Worm (Caenorhabditis elegans) whole organism, young adult: ENCODE results near the gene C39B10.3.

Experiments used
- B0261.1 ChIP-seq: sonication (generic microtip); optimal IDR thresholded peaks from 2 replicates; lab custom pipeline; 2016; ENCODE audit warnings: mild to moderate bottlenecking, missing genetic modification characterization, moderate library complexity, missing compliant biosample characterization
- C17E4.6 ChIP-seq: fragments of 200-800 bp; sonication (Bioruptor generic); IDR thresholded peaks from 2 replicates; pipeline ENCODE4 v1.3.6; 2022; ENCODE audit warnings: missing genetic modification reagents, missing genetic modification characterization, missing compliant biosample characterization
- F22D6.2 ChIP-seq: sonication (generic microtip); optimal IDR thresholded peaks from 2 replicates; lab custom pipeline; 2016; ENCODE audit warnings: mild to moderate bottlenecking, missing genetic modification characterization, missing compliant biosample characterization
- F33H1.4 ChIP-seq: fragments of 200-800 bp; sonication (Bioruptor generic); IDR thresholded peaks from 2 replicates; pipeline ENCODE4 v1.3.6; 2022; ENCODE audit warnings: missing genetic modification reagents, missing genetic modification characterization, missing compliant biosample characterization
- F39B2.1 ChIP-seq: fragments of 200-800 bp; sonication (Bioruptor generic); IDR thresholded peaks from 2 replicates; pipeline ENCODE4 v1.3.6; 2022; ENCODE audit warnings: missing genetic modification reagents, missing genetic modification characterization, missing compliant biosample characterization
- F52B5.7 ChIP-seq: sonication (generic microtip); optimal IDR thresholded peaks from 2 replicates; lab custom pipeline; 2016; ENCODE audit warnings: mild to moderate bottlenecking, missing genetic modification characterization, missing compliant biosample characterization
- F57C9.4 ChIP-seq: sonication (generic microtip); optimal IDR thresholded peaks from 2 replicates; lab custom pipeline; 2017; ENCODE audit warnings: mild to moderate bottlenecking, missing genetic modification characterization, missing compliant biosample characterization
- K11D2.4 ChIP-seq: fragments of 200-800 bp; sonication (Bioruptor generic); IDR thresholded peaks from 2 replicates; pipeline ENCODE4 v1.3.6; 2022; ENCODE audit warnings: missing genetic modification reagents, missing genetic modification characterization, missing compliant biosample characterization
- T07F8.4 ChIP-seq: sonication (generic microtip); optimal IDR thresholded peaks from 2 replicates; lab custom pipeline; 2016; ENCODE audit warnings: mild to moderate bottlenecking, missing genetic modification characterization, moderate library complexity, missing compliant biosample characterization
- T26A5.8 ChIP-seq: sonication (generic microtip); optimal IDR thresholded peaks from 2 replicates; lab custom pipeline; 2016; ENCODE audit warnings: missing genetic modification characterization, missing compliant biosample characterization
- Y53F4B.3 ChIP-seq: fragments of 200-800 bp; sonication (Bioruptor generic); IDR thresholded peaks from 2 replicates; pipeline ENCODE4 v1.3.6; 2022; ENCODE audit warnings: missing genetic modification reagents, missing genetic modification characterization, missing compliant biosample characterization
- Y53G8AR.9 ChIP-seq: fragments of 200-800 bp; sonication (Bioruptor generic); conservative IDR thresholded peaks from 2 replicates; pipeline ENCODE4 v1.3.6; 2022; ENCODE audit warnings: missing genetic modification reagents, missing genetic modification characterization, missing compliant biosample characterization
- aptf-2 ChIP-seq: fragments of 200-800 bp; sonication (Bioruptor generic); conservative IDR thresholded peaks from 2 replicates; pipeline ENCODE4 v1.3.6; 2022; ENCODE audit warnings: missing genetic modification reagents, missing genetic modification characterization, missing compliant biosample characterization
- aptf-3 ChIP-seq: fragments of 200-800 bp; sonication (Bioruptor generic); IDR thresholded peaks from 2 replicates; pipeline ENCODE4 v1.3.6; 2022; ENCODE audit warnings: missing genetic modification characterization, missing compliant biosample characterization
- attf-3 ChIP-seq: fragments of 200-800 bp; sonication (Bioruptor generic); conservative IDR thresholded peaks from 2 replicates; pipeline ENCODE4 v1.3.6; 2022; ENCODE audit warnings: missing genetic modification reagents, missing genetic modification characterization, missing compliant biosample characterization
- attf-6 ChIP-seq: fragments of 200-800 bp; sonication (Bioruptor generic); IDR thresholded peaks from 2 replicates; pipeline ENCODE4 v1.3.6; 2022; ENCODE audit warnings: missing genetic modification reagents, missing genetic modification characterization, missing compliant biosample characterization
- bed-1 ChIP-seq: fragments of 200-800 bp; sonication (Bioruptor generic); IDR thresholded peaks from 2 replicates; pipeline ENCODE4 v1.3.6; 2022; ENCODE audit warnings: missing genetic modification reagents, missing genetic modification characterization, missing compliant biosample characterization
- bed-2 ChIP-seq: fragments of 200-800 bp; sonication (Bioruptor generic); IDR thresholded peaks from 2 replicates; pipeline ENCODE4 v1.3.6; 2022; ENCODE audit warnings: missing genetic modification reagents, missing genetic modification characterization, missing compliant biosample characterization
- ccch-3 ChIP-seq: fragments of 200-800 bp; sonication (Bioruptor generic); optimal IDR thresholded peaks from 2 replicates; lab custom pipeline; 2018; ENCODE audit warnings: mild to moderate bottlenecking, missing genetic modification characterization, missing compliant biosample characterization
- cebp-2 ChIP-seq: fragments of 200-800 bp; sonication (Bioruptor generic); IDR thresholded peaks from 2 replicates; pipeline ENCODE4 v1.3.6; 2022; ENCODE audit warnings: missing genetic modification characterization, missing compliant biosample characterization
- ceh-27 ChIP-seq: fragments of 200-800 bp; sonication (Bioruptor generic); optimal IDR thresholded peaks from 2 replicates; lab custom pipeline; 2018; ENCODE audit warnings: mild to moderate bottlenecking, missing genetic modification characterization, moderate library complexity, missing compliant biosample characterization
- dpff-1 ChIP-seq: sonication (generic microtip); optimal IDR thresholded peaks from 2 replicates; lab custom pipeline; 2017; ENCODE audit warnings: mild to moderate bottlenecking, missing genetic modification characterization, missing compliant biosample characterization
- dpl-1 ChIP-seq: fragments of 150-350 bp; optimal IDR thresholded peaks from 2 replicates; lab custom pipeline; 2014; ENCODE audit warnings: missing biosample characterization, missing genetic modification reagents, missing genetic modification characterization
- efl-1 ChIP-seq: fragments of 150-350 bp; optimal IDR thresholded peaks from 2 replicates; lab custom pipeline; 2014; ENCODE audit warnings: missing biosample characterization, missing genetic modification reagents, missing genetic modification characterization
- ekl-4 ChIP-seq: fragments of 200-800 bp; sonication (Bioruptor generic); IDR thresholded peaks from 2 replicates; pipeline ENCODE4 v1.3.6; 2022; ENCODE audit warnings: missing genetic modification reagents, missing genetic modification characterization, missing compliant biosample characterization
- fkh-3 ChIP-seq: sonication (generic microtip); optimal IDR thresholded peaks from 2 replicates; lab custom pipeline; 2016; ENCODE audit warnings: mild to moderate bottlenecking, missing genetic modification characterization, missing compliant biosample characterization
- gei-17 ChIP-seq: fragments of 200-800 bp; sonication (Bioruptor generic); optimal IDR thresholded peaks from 2 replicates; lab custom pipeline; 2018; ENCODE audit warnings: mild to moderate bottlenecking, missing genetic modification characterization, missing compliant biosample characterization
- hmg-1.2 ChIP-seq: fragments of 200-800 bp; sonication (Bioruptor generic); IDR thresholded peaks from 2 replicates; pipeline ENCODE4 v1.3.6; 2022; ENCODE audit warnings: missing genetic modification reagents, missing genetic modification characterization, missing compliant biosample characterization
- lag-1 ChIP-seq: fragments of 200-800 bp; sonication (Bioruptor generic); IDR thresholded peaks from 2 replicates; pipeline ENCODE4 v1.3.6; 2022; ENCODE audit warnings: missing genetic modification reagents, missing genetic modification characterization, missing compliant biosample characterization
- let-607 ChIP-seq, 2 experiments: fragments of 200-800 bp in 1 of 2; sonication (Bioruptor generic) in 1 of 2; sonication (generic microtip) in 1 of 2; optimal IDR thresholded peaks; 2 replicates each; lab custom pipeline; 2016 to 2018; ENCODE audit warnings: mild to moderate bottlenecking in 2 of 2, missing compliant biosample characterization in 2 of 2, missing genetic modification characterization in 2 of 2, moderate library complexity in 2 of 2, missing genotype in 1 of 2
- madf-10 ChIP-seq: sonication (generic microtip); optimal IDR thresholded peaks from 2 replicates; lab custom pipeline; 2016; ENCODE audit warnings: mild to moderate bottlenecking, missing genetic modification characterization, missing compliant biosample characterization
- mcd-1 ChIP-seq: fragments of 200-800 bp; sonication (Bioruptor generic); IDR thresholded peaks from 2 replicates; pipeline ENCODE4 v1.3.6; 2022; ENCODE audit warnings: missing genetic modification reagents, missing genetic modification characterization, missing compliant biosample characterization
- mel-28 ChIP-seq: sonication (generic microtip); optimal IDR thresholded peaks from 2 replicates; lab custom pipeline; 2016; ENCODE audit warnings: borderline replicate concordance, mild to moderate bottlenecking, missing genetic modification characterization, missing compliant biosample characterization
- nfya-1 ChIP-seq: sonication (generic microtip); optimal IDR thresholded peaks from 2 replicates; lab custom pipeline; 2017; ENCODE audit warnings: antibody characterized with exemption, missing compliant biosample characterization, missing genetic modification characterization, borderline replicate concordance; ENCODE audit not compliant: insufficient read depth
- nhr-120 ChIP-seq: fragments of 200-800 bp; sonication (Bioruptor generic); IDR thresholded peaks from 2 replicates; pipeline ENCODE4 v1.3.6; 2022; ENCODE audit warnings: missing genetic modification characterization, missing compliant biosample characterization
- nhr-179 ChIP-seq: sonication (generic microtip); optimal IDR thresholded peaks from 2 replicates; lab custom pipeline; 2016; ENCODE audit warnings: mild to moderate bottlenecking, missing genetic modification characterization, missing compliant biosample characterization
- nhr-90 ChIP-seq: sonication (generic microtip); optimal IDR thresholded peaks from 2 replicates; lab custom pipeline; 2016; ENCODE audit warnings: missing genotype, mild to moderate bottlenecking, missing genetic modification characterization, missing compliant biosample characterization
- rpc-1 ChIP-seq, 2 experiments: fragments of 150-350 bp in 1 of 2; sonication (generic microtip) in 1 of 2; optimal IDR thresholded peaks; 2 replicates each; lab custom pipeline; 2014 to 2018; ENCODE audit warnings: missing biosample characterization in 1 of 2, missing genetic modification characterization in 1 of 2, missing genetic modification reagents in 1 of 2, missing genotype in 1 of 2
- snpc-4 ChIP-seq, 5 experiments: fragments of 150-350 bp in 1 of 5; sonication (generic microtip) in 4 of 5; optimal IDR thresholded peaks; 2 replicates each; lab custom pipeline; 2014 to 2018; ENCODE audit warnings: missing genetic modification characterization in 5 of 5, missing biosample characterization in 3 of 5, antibody characterized with exemption in 2 of 5, mild to moderate bottlenecking in 2 of 5, missing compliant biosample characterization in 2 of 5, missing genotype in 2 of 5, moderate library complexity in 2 of 5, missing genetic modification reagents in 1 of 5
- tbp1 ChIP-seq: fragments of 200-800 bp; sonication (Bioruptor generic); optimal IDR thresholded peaks from 2 replicates; lab custom pipeline; 2018; ENCODE audit warnings: mild to moderate bottlenecking, missing genetic modification characterization, missing compliant biosample characterization
- tlf-1 ChIP-seq: fragments of 200-800 bp; sonication (Bioruptor generic); optimal IDR thresholded peaks from 2 replicates; lab custom pipeline; 2018; ENCODE audit warnings: mild to moderate bottlenecking, missing genetic modification characterization, missing compliant biosample characterization
- xnd-1 ChIP-seq: sonication (generic microtip); optimal IDR thresholded peaks from 2 replicates; lab custom pipeline; 2016; ENCODE audit warnings: missing genotype, missing genetic modification reagents, missing genetic modification characterization, missing compliant biosample characterization
- zim-3 ChIP-seq: sonication (generic microtip); optimal IDR thresholded peaks from 2 replicates; lab custom pipeline; 2017; ENCODE audit warnings: mild to moderate bottlenecking, missing genetic modification characterization, moderate library complexity, missing compliant biosample characterization

Gene C39B10.3

DNA sequence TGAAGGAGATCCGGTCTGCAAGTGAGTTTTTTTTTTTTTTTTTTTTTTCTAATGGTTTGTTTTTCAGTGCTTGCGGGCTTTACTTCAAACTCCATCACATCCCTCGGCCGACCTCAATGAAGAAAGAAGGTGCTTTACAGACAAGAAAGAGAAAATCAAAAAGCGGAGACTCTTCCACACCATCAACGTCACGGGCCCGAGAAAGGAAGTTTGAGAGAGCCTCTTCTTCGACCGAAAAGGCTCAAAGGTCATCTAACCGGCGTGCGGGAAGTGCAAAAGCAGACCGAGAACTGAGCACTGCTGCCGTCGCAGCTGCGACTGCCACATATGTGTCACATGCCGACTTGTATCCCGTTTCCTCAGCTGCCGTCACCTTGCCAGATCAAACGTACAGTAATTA, 38.3 kb downstream of the C39B10.3 start:
- TF ChIP-seq bed-1 (no peak), C17E4.6 (GFP tag; lab: Robert Waterston, UW) (no peak), ceh-27 (GFP tag; lab: Kevin White, UChicago) (no peak), F57C9.4 (tag; lab: Kevin White, UChicago) (no peak), B0261.1 (tag; lab: Kevin White, UChicago) (no peak), bed-2 (GFP tag; lab: Robert Waterston, UW) (no peak), let-607 (tag; optimal IDR thresholded peaks at IDR 0.05; lab: Kevin White, UChicago) (no peak), mcd-1 (GFP tag; lab: Robert Waterston, UW) (no peak), K11D2.4 (GFP tag; lab: Robert Waterston, UW) (no peak), aptf-3 (no peak), F52B5.7 (no peak), madf-10 (tag; lab: Kevin White, UChicago) (no peak), F39B2.1 (no peak), tlf-1 (GFP tag; lab: Kevin White, UChicago) (no peak), lag-1 (no peak), dpff-1 (tag; lab: Kevin White, UChicago) (no peak), Y53F4B.3 (GFP tag; lab: Robert Waterston, UW) (no peak), attf-3 (no peak), F22D6.2 (no peak), hmg-1.2 (no peak)
- TF ChIP-seq, all 124 proteins: peak for 0

DNA sequence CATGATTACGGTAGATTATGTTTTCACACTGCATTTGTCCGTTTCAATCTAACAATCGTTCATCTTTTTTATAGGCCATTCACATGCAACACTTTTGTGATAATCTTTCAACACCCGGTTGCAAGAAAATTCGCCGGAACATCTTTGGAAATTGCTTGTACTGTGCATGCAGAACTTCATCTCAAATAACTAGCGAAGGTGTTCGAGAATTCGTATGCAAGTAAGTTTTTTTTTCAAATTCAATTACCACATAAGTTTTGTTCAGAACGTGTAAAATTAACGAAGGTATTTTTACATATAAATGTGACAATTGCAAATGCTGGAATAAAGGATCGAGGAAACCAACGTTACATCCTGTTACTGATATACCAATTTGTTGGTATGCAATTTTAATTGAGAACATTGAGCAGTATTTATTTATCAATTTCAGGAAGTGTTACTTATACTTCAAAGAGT, 41.4 kb downstream of the C39B10.3 start, which contains the start of gene C33D3.3:
C33D3.3 (plus strand) TSS at position 51 of the 456 bp plus-strand sequence.
- TF ChIP-seq gei-17 (GFP tag; lab: Kevin White, UChicago) (no peak), nhr-179 (tag; lab: Kevin White, UChicago) (no peak), dpl-1 (GFP tag; lab: Kevin White, UChicago) (no peak), nhr-90 (no peak)

DNA sequence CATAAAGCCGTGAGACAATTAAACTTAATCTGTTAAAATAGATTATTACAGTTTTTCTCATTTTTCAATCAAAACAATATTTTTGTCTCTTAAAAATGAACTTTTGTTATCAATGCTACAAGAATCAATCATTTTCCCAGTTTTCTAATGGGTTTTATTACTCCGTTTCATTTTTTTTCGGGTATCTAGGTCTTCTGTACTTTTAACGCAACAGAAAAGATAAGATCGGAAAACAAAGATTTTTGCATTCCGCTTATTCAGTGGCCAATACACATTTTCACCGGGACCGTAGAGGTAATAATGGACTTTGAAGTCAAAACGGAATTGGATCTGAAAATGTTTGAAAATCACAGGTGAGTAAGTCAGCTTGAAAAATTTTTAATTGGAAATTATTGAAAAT, 44.8 kb downstream of the C39B10.3 start, which contains the start of gene C33D3.4:
C33D3.4 (plus strand) TSS at position 301 of the 400 bp plus-strand sequence.
- no peak for TF ChIP-seq tlf-1 (GFP tag; lab: Kevin White, UChicago)
- no peak for TF ChIP-seq ccch-3 (GFP tag; lab: Kevin White, UChicago)
- TF ChIP-seq tbp1 (GFP tag; lab: Kevin White, UChicago): no peak
- TF ChIP-seq bed-2 (GFP tag; lab: Robert Waterston, UW): no peak
- no peak for TF ChIP-seq zim-3
- TF ChIP-seq rpc-1 (optimal IDR thresholded peaks at IDR 0.05; lab: Kevin White, UChicago): no peak
- TF ChIP-seq rpc-1 (tag; optimal IDR thresholded peaks at IDR 0.05; lab: Kevin White, UChicago): no peak
- no peak for TF ChIP-seq bed-1
- TF ChIP-seq nhr-179 (tag; lab: Kevin White, UChicago): no peak
- TF ChIP-seq C17E4.6 (GFP tag; lab: Robert Waterston, UW): no peak
- TF ChIP-seq attf-3: no peak
- no peak for TF ChIP-seq mel-28 (tag; lab: Kevin White, UChicago)
- TF ChIP-seq ekl-4: no peak
- no peak for TF ChIP-seq snpc-4 (GFP tag; optimal IDR thresholded peaks at IDR 0.05; lab: Kevin White, UChicago)
- no peak for TF ChIP-seq snpc-4 (tag; optimal IDR thresholded peaks at IDR 0.05; lab: Kevin White, UChicago)
- no peak for TF ChIP-seq T07F8.4 (tag; lab: Kevin White, UChicago)
- no peak for TF ChIP-seq efl-1

DNA sequence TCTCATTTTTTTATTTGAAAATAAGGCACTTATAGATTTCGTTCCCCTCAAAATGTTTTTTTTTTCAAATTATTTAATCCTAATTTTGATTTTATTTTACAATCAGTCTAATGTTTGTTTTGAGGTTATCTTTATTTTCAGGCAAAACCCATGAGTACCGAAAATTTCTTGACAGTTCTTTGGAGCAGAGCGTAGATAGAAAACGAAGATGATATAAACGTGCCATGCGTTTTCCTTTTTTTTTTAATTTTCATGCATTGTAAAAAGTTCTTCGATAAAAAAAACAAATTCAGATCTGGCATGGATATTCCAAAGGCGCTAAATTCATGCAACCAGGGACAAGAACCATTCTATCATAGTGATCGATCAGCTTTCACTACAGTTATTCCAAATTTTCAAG, 47.1 kb downstream of the C39B10.3 start, which contains the start of gene C33D3.5:
C33D3.5 (plus strand) TSS at position 301 of the 400 bp plus-strand sequence.
- TF ChIP-seq F22D6.2 (no peak), xnd-1 (tag; lab: Kevin White, UChicago) (no peak), nhr-90 (no peak), fkh-3 (tag; lab: Kevin White, UChicago) (no peak), T26A5.8 (tag; lab: Kevin White, UChicago) (no peak), ceh-27 (GFP tag; lab: Kevin White, UChicago) (no peak), nhr-120 (no peak), nfya-1 (tag; lab: Kevin White, UChicago) (no peak), F33H1.4 (no peak), attf-6 (GFP tag; lab: Robert Waterston, UW) (no peak), cebp-2 (GFP tag; lab: Robert Waterston, UW) (no peak), snpc-4 (GFP tag; optimal IDR thresholded peaks at IDR 0.05; lab: Kevin White, UChicago) (no peak), snpc-4 (tag; optimal IDR thresholded peaks at IDR 0.05; lab: Kevin White, UChicago) (no peak), Y53G8AR.9 (no peak), aptf-2 (no peak), efl-1 (no peak), madf-10 (tag; lab: Kevin White, UChicago) (no peak)
